Fruit fly (Drosophila melanogaster): ENCODE data around the gene erm.

DNA sequence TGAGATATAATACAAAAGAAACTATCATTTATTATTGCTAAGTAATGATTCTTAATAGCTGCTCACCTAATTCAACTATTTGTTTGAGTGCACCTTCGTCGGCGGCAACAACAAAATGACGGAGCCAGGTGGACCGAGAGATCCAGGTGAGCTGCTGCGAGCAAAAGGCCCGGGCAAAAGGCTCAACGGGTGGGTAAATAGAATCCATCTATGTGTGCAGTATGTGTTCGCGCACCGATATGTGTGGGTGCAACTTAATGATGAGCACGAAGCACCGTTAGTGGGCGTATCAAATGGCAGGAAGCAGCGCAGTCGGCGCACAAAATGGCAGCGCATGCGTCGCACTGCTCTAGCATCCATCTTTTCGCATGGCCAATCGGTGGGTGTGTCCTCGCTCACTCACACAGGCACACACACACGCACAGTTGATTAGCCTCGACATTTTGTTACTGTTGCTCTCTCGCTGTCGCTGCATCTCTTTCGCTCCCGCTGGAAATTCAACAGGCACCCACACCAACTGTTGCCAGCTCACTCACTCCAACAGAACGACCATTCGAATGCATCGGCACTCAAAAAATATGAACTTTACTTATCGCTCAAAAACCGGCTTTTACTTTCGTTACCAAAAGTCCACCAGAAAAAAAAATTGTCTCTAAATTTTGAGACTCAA, 2.4 kb upstream of the erm start:
- TF ChIP-seq CTCF (optimal IDR thresholded peaks at IDR 0.05) (peak; percentile 27 to 49), CG8478 (optimal IDR thresholded peaks at IDR 0.05) (peak; percentile 49)
